Worm (Caenorhabditis elegans) whole organism, L1 larva: ENCODE measurements around the gene dpy-27.
"Not testable (repeated sequence)": the region's sequence is repeated elsewhere in the genome, so short reads cannot be mapped to it uniquely, and the experiment has no call there.

ENCODE experiments used
- elt-3 ChIP-seq, 6 experiments: fragments of 150-350 bp in 1 of 6; sonication (generic microtip); optimal IDR thresholded peaks; 2 replicates each; lab custom pipeline; 2017 to 2018; ENCODE audit warnings: missing biosample characterization in 6 of 6, missing genetic modification characterization in 6 of 6, inconsistent platforms in 1 of 6
- snpc-4 ChIP-seq: fragments of 150-350 bp; optimal IDR thresholded peaks from 2 replicates; lab custom pipeline; 2014; ENCODE audit warnings: missing biosample characterization, missing genetic modification characterization

ce11 chrIII:3854868-3855267, 35.4 kb upstream of the dpy-27 start:
- TF ChIP-seq snpc-4 (tag; lab: Kevin White, UChicago); elt-3 (tag; optimal IDR thresholded peaks at IDR 0.05; lab: Kevin White, UChicago): not testable (repeated sequence)
